Fruit fly (Drosophila melanogaster): ENCODE results near the gene Mettl2.

Gene Mettl2

DNA sequence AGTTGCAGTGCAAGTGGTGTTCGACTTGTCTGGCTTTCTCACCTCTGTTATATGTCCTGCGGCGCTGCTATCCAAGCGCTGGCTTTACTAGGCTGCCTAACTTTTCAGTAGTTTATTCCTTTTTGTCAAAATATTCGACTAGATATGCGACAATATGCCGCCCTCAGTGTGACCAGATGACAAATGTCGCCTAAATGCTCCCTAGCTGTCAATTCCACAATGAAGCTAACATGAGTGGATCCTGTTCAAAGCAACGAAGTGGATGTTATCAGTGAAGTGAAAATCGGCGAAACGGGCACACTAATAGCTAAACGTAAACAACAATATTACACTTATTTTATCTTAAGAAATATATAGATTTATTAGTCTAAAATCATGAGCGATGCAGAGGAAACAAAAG, 25.8 kb upstream of the Mettl2 start, which contains the start of the genes Srrm234 and CG7974:
Gene Srrm234 (minus strand): TSS at position 189 of the 400 bp plus-strand sequence.
Gene CG7974 (plus strand): TSS at position 263 of the 400 bp plus-strand sequence.
- no peak for TF ChIP-seq ttk (optimal IDR thresholded peaks at IDR 0.05)
- TF ChIP-seq Sin3A (optimal IDR thresholded peaks at IDR 0.05): no peak
- no peak for TF ChIP-seq psq (optimal IDR thresholded peaks at IDR 0.05)
- no peak for TF ChIP-seq h (optimal IDR thresholded peaks at IDR 0.05)
- TF ChIP-seq insv (optimal IDR thresholded peaks at IDR 0.05): no peak
- TF ChIP-seq Myc (optimal IDR thresholded peaks at IDR 0.05): no peak

DNA sequence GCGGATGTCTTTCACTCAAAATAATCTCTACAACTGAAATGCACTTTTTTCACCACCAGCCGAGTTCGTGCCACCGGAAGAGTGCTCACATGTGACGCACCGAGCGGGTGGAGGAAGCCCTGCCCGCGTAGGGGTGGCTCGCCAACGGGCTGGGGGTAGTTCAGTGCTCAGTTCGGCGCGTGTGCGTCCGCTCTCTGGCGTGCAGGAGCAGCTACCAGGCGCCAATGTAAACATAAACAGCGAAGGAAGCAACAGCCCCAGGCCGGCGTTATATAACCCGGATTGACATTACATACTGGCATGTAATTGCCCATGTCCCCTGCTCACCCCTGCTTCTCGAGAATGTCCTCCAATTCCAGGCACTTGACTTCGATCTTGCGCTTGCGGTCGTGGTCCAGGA, 25.2 kb upstream of the Mettl2 start:
- TF ChIP-seq ttk (optimal IDR thresholded peaks at IDR 0.05) (peak; percentile 82), Myc (optimal IDR thresholded peaks at IDR 0.05) (no peak), psq (optimal IDR thresholded peaks at IDR 0.05) (no peak), Sin3A (optimal IDR thresholded peaks at IDR 0.05) (no peak), h (optimal IDR thresholded peaks at IDR 0.05) (no peak), insv (optimal IDR thresholded peaks at IDR 0.05) (no peak)

- TF ChIP-seq Sin3A (optimal IDR thresholded peaks at IDR 0.05): no peak
Measured at dm6 chr3L:1663531-1663930, 24.5 kb upstream of the Mettl2 start.

DNA sequence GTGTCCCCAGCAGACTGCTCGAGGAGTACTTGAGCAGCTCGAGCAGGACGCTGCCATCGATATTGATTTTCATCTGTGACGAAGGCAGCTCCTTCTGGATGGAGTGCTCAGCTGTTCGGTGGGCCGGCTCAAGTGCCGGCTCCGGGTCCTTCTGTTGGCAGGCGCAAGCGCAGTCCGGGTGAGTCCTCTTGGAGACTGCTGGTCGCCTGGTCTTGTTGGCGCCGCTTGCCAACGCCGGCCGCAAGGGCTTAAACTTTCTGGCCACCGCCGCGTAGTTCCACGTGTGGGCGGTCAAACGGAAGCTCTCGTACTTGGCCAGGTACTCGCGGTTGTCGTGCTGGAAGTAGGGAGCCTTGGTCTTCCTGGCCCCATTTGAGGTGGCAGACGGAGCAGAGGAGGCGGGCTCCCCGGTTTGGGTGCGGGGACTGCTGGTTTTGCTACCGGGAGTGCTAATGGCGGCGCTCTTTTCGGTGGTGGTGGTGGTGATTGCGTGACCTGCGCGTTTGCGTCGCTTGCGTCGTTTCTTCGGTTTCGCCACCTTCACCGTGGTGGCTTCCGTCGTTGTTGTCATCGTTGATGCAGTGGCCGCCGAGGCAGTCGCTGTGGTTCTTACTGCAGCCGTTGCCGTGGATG, 22.8 kb upstream of the Mettl2 start:
- TF ChIP-seq Sin3A (optimal IDR thresholded peaks at IDR 0.05) (no peak), h (optimal IDR thresholded peaks at IDR 0.05) (no peak), insv (optimal IDR thresholded peaks at IDR 0.05) (no peak), psq (optimal IDR thresholded peaks at IDR 0.05) (no peak), Myc (optimal IDR thresholded peaks at IDR 0.05) (no peak), ttk (optimal IDR thresholded peaks at IDR 0.05) (no peak)

- no peak for TF ChIP-seq h (optimal IDR thresholded peaks at IDR 0.05)
- no peak for TF ChIP-seq ttk (optimal IDR thresholded peaks at IDR 0.05)
- TF ChIP-seq psq (optimal IDR thresholded peaks at IDR 0.05): no peak
Measured at dm6 chr3L:1653752-1654151, 14.7 kb upstream of the Mettl2 start.

- TF ChIP-seq h (optimal IDR thresholded peaks at IDR 0.05) (no peak), insv (optimal IDR thresholded peaks at IDR 0.05) (no peak), Myc (optimal IDR thresholded peaks at IDR 0.05) (no peak), Sin3A (optimal IDR thresholded peaks at IDR 0.05) (no peak), psq (optimal IDR thresholded peaks at IDR 0.05) (no peak), ttk (optimal IDR thresholded peaks at IDR 0.05) (no peak)
Measured at dm6 chr3L:1652700-1653200, 13.7 kb upstream of the Mettl2 start, which contains the start of the genes CG7970 and Vta1. CG7970 (plus strand) TSS chr3L:1652750. Vta1 (minus strand) TSS chr3L:1652900.

DNA sequence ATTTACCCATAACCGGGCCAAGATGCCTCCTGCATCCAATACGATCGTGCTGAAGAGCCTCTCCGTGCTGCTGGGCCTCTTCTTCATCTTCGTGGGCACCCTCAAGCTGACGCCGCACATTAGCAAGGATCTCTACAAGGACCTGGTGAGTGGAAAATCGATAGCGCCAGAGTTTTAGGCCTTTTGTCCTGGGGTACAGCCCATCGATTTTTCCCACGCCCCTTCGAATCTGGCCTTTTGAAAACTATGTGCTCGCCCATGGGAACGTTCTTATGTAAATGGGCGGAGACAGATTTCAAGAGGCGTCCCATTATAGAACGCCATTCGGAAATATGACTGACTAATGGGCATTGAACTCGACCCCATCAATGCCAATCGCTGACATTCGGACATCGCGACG, 10.3 kb upstream of the Mettl2 start:
- TF ChIP-seq Myc (optimal IDR thresholded peaks at IDR 0.05) (no peak), h (optimal IDR thresholded peaks at IDR 0.05) (no peak), ttk (optimal IDR thresholded peaks at IDR 0.05) (no peak), psq (optimal IDR thresholded peaks at IDR 0.05) (no peak), insv (optimal IDR thresholded peaks at IDR 0.05) (no peak), Sin3A (optimal IDR thresholded peaks at IDR 0.05) (no peak)

DNA sequence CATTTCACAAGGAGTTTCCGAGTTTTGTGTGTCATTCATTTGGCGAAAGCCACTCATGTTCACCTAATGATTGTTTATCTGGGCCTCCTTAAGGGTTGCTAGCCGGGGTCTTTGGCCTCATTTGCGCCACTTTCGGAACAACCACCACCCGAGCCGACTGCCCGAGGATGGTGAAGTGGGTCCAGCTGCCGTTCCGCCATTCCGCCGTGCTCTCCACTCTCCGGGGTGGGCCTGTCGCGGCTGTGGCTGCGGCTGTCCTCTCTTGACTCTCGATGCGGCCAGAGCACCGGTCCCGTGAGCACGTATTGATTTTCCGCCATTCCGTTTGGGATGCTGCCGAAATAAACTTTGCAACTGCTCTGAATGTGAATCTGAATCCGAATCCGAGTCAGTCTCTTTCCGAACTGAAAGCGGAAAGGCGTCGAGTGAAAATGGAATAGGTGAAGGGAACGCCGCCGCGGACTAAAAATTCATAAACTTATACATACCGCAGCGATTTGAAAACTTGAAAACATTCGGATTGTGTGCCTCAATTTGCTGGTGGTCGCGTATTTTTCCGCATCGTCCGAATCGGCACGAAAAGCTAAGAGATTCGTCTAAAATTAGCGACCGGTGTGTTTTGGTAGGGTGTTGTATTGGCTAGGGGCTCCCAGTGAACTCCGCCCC, 9.8 kb upstream of the Mettl2 start, which contains the start of gene CG13920:
Gene CG13920 (plus strand): TSS at position 255 of the 666 bp plus-strand sequence.
- TF ChIP-seq h (optimal IDR thresholded peaks at IDR 0.05): no peak
- no peak for TF ChIP-seq ttk (optimal IDR thresholded peaks at IDR 0.05)
- TF ChIP-seq psq (optimal IDR thresholded peaks at IDR 0.05): no peak
- TF ChIP-seq Myc (optimal IDR thresholded peaks at IDR 0.05): no peak
- TF ChIP-seq Sin3A (optimal IDR thresholded peaks at IDR 0.05): no peak
- no peak for TF ChIP-seq insv (optimal IDR thresholded peaks at IDR 0.05)

DNA sequence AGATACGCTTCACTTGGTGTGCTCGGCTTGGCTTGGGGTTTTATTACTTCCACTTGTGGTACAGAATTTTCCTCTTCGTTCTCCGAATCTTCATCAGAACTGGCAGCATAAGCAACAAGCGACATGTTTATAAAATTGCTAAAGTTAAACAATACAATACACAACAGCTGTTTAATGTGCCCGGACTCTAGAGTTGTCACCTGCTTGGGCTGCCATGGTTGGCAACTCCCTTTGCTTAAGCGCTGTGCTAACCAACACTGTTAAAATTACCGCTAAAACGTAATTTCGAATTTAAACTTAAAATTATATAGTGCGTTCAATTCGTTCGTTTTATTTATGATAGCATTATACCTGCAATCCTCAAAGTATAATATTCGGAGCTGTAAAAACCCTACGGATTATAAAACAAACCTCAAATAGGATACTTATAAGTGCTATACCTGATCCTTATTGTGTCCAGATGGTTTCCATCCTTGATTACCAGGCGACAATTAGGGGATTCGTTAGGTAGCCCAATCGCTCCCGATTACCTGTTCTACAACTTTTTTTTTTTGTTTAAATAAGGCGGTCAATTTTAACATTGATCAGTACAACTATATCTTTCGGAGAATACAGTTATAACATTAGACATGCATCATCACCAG, 8.4 kb upstream of the Mettl2 start, which contains the start of the genes CG17249 and Bro:
Gene CG17249 (minus strand): TSS at position 189 of the 644 bp plus-strand sequence.
Gene Bro (plus strand): TSS at position 594 of the 644 bp plus-strand sequence.
- TF ChIP-seq h (optimal IDR thresholded peaks at IDR 0.05): no peak
- no peak for TF ChIP-seq ttk (optimal IDR thresholded peaks at IDR 0.05)
- TF ChIP-seq Sin3A (optimal IDR thresholded peaks at IDR 0.05): no peak
- no peak for TF ChIP-seq psq (optimal IDR thresholded peaks at IDR 0.05)

dm6 chr3L:1644920-1645567, 6.0 kb upstream of the Mettl2 start, which contains the start of the genes alphaCOP and CG13919:
alphaCOP (minus strand) TSS chr3L:1645199.
CG13919 (plus strand) TSS chr3L:1645467.
- TF ChIP-seq h (optimal IDR thresholded peaks at IDR 0.05) (no peak), Myc (optimal IDR thresholded peaks at IDR 0.05) (no peak), psq (optimal IDR thresholded peaks at IDR 0.05) (no peak), Sin3A (optimal IDR thresholded peaks at IDR 0.05) (no peak), insv (optimal IDR thresholded peaks at IDR 0.05) (no peak), ttk (optimal IDR thresholded peaks at IDR 0.05) (no peak)

DNA sequence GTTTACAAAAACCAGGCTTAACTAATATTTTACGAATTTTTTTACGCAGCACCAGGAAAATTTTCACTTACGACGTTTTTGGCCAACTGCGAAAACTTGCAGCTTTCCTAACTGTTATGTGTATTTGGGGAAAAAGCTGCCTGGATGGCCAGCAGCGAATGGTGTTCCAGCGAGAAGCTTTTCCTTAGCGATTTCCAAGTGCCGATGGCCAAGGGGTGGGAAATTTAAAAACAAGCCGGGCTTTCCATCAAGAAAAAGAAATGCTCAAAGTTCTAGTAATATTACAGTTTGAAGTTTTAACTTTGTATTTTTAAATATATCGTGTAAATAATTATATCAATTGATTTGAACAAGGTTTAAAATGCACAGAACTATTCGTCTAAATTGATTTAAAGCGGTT, 1.4 kb downstream of the Mettl2 start, which contains the start of gene nSyb:
Gene nSyb (minus strand): TSS at position 101 of the 400 bp plus-strand sequence.
- no peak for TF ChIP-seq Sin3A (optimal IDR thresholded peaks at IDR 0.05)
- TF ChIP-seq ttk (optimal IDR thresholded peaks at IDR 0.05): no peak
- no peak for TF ChIP-seq insv (optimal IDR thresholded peaks at IDR 0.05)
- no peak for TF ChIP-seq h (optimal IDR thresholded peaks at IDR 0.05)
- TF ChIP-seq Myc (optimal IDR thresholded peaks at IDR 0.05): no peak
- TF ChIP-seq psq (optimal IDR thresholded peaks at IDR 0.05): no peak
